Fruit fly (Drosophila melanogaster): ENCODE data around the gene Hsp60A.

Hsp60A gene

DNA sequence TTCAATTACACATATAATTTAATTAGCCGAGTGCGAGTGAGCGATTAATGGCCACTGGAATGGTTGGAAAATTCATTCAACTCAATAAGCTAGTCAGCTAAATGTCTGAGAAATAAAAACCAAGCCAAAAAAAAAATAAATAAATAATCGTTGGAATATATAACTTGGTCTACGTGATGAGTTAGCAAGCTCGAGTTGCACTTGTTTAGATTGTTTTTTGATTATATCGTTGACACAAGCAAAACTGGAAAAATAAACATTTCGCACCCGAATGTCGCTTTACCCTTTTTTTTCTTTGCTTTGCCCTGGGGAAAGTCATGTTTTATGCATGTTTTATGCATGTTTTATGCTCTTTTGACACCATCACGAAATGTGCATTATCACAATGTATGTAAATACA is 25.3 kb upstream of the Hsp60A start:
- TF ChIP-seq Bteb2 (GFP tag; optimal IDR thresholded peaks at IDR 0.05) (no peak), CG18599 (GFP tag; optimal IDR thresholded peaks at IDR 0.05) (no peak), emc (GFP tag; optimal IDR thresholded peaks at IDR 0.05) (no peak), CG12219 (GFP tag; optimal IDR thresholded peaks at IDR 0.05) (no peak), dati (GFP tag; IDR thresholded peaks at IDR 0.05) (no peak), stwl (tag; optimal IDR thresholded peaks at IDR 0.05) (no peak), Bgb (GFP tag; IDR thresholded peaks at IDR 0.05; ENCODE audit: partially characterized antibody) (no peak), CG17328 (GFP tag; IDR thresholded peaks at IDR 0.05) (no peak), CG43689 (GFP tag; IDR thresholded peaks at IDR 0.05) (no peak), CG8924 (tag; optimal IDR thresholded peaks at IDR 0.05) (no peak), Dbx (GFP tag; IDR thresholded peaks at IDR 0.05) (no peak), CG15269 (tag; optimal IDR thresholded peaks at IDR 0.05) (no peak), pho (GFP tag; optimal IDR thresholded peaks at IDR 0.05) (no peak), CG17568 (GFP tag; optimal IDR thresholded peaks at IDR 0.05) (no peak), CG15514 (GFP tag; optimal IDR thresholded peaks at IDR 0.05) (no peak), CG2889 (GFP tag; IDR thresholded peaks at IDR 0.05) (no peak), sisA (GFP tag; IDR thresholded peaks at IDR 0.05) (no peak)

DNA sequence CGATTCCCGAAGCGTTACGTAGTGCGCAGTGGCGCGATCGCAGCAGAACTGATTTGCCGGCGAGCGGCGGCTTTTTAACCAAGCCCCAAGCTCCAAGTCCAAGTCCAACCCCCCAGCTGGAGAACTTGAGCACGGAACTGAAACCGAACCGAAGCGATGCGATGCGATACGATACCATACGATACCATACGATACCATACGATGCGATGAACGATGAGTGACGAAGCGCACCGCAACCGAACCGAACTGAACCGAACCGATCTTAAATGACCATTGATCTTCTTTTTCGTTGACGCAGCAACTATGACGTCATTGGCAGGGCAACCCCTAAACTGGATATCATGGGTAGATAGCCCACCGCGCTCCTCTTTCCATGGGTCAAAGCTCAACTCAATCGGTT is 22.0 kb upstream of the Hsp60A start, which contains the start of gene sev:
Gene sev, minus strand, starts transcription at position 50 of the 400 bp plus-strand sequence.
- TF ChIP-seq z (GFP tag; IDR thresholded peaks at IDR 0.05), result no peak
- TF ChIP-seq CG9609 (GFP tag; optimal IDR thresholded peaks at IDR 0.05), result no peak
- no peak for TF ChIP-seq Oaz (GFP tag; IDR thresholded peaks at IDR 0.05)
- no peak for TF ChIP-seq CG11456 (GFP tag; IDR thresholded peaks at IDR 0.05)
- no peak for TF ChIP-seq B-H1 (GFP tag; IDR thresholded peaks at IDR 0.05)
- TF ChIP-seq vvl (GFP tag; IDR thresholded peaks at IDR 0.05), result no peak
- TF ChIP-seq CG43689 (GFP tag; IDR thresholded peaks at IDR 0.05), result no peak
- TF ChIP-seq Meics (GFP tag; optimal IDR thresholded peaks at IDR 0.05), result peak; percentile 75
- no peak for TF ChIP-seq Drgx (GFP tag; IDR thresholded peaks at IDR 0.05)
- no peak for TF ChIP-seq sob (GFP tag; IDR thresholded peaks at IDR 0.05)
- TF ChIP-seq ara (GFP tag; IDR thresholded peaks at IDR 0.05), result no peak
- no peak for TF ChIP-seq tap (tag; optimal IDR thresholded peaks at IDR 0.05)
- TF ChIP-seq Hand (GFP tag; optimal IDR thresholded peaks at IDR 0.05), result no peak
- TF ChIP-seq CG1647 (GFP tag; optimal IDR thresholded peaks at IDR 0.05), result no peak
- no peak for TF ChIP-seq vfl (GFP tag; optimal IDR thresholded peaks at IDR 0.05)
- no peak for TF ChIP-seq kay (GFP tag; optimal IDR thresholded peaks at IDR 0.05)
- no peak for TF ChIP-seq nmo (GFP tag; optimal IDR thresholded peaks at IDR 0.05)
- TF ChIP-seq CG15073 (GFP tag; optimal IDR thresholded peaks at IDR 0.05), result no peak
- TF ChIP-seq CG15514 (GFP tag; optimal IDR thresholded peaks at IDR 0.05), result peak; percentile 36
- peak; percentile 16 for TF ChIP-seq Med (GFP tag)
- TF ChIP-seq Doc2 (GFP tag; IDR thresholded peaks at IDR 0.05), result no peak
- TF ChIP-seq Deaf1 (tag; optimal IDR thresholded peaks at IDR 0.05), result peak; percentile 78
- no peak for TF ChIP-seq Chrac-16 (GFP tag; optimal IDR thresholded peaks at IDR 0.05)
- TF ChIP-seq BEAF-32 (GFP tag; optimal IDR thresholded peaks at IDR 0.05), result peak; percentile 23
- TF ChIP-seq bcd (GFP tag; optimal IDR thresholded peaks at IDR 0.05), result no peak
- TF ChIP-seq CG10274 (GFP tag; optimal IDR thresholded peaks at IDR 0.05), result no peak

DNA sequence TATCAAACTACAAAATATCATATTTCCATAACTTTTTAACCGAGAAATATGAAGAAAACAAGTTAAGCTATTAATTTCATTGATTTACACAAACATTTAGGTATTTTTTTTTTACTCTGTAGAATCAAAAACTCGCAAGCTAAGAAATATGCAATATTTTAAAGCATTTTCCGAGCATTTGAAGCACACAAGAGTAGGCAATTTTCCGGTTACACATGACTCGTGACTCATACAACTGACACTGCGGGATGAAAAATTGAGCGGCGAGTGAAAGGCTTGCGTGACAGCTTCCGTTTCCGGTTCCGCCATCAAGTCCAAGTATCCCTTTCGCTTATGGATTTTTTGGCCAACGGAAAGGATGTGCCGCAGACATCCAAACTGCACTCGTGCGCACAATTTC is 20.9 kb upstream of the Hsp60A start:
- TF ChIP-seq gem (tag; optimal IDR thresholded peaks at IDR 0.05), result peak; percentile 37
- TF ChIP-seq unpg (GFP tag; optimal IDR thresholded peaks at IDR 0.05), result peak; percentile 0
- peak; percentile 78 for TF ChIP-seq Ets97D (GFP tag; optimal IDR thresholded peaks at IDR 0.05)
- peak; percentile 74 for TF ChIP-seq Med (GFP tag)
- TF ChIP-seq lab (GFP tag; optimal IDR thresholded peaks at IDR 0.05), result peak; percentile 13
- TF ChIP-seq Xrp1 (GFP tag; IDR thresholded peaks at IDR 0.05), result no peak
- 0 out of 3 replicates have a peak, but pooled peaks have one; percentile 22 for TF ChIP-seq ken (GFP tag; IDR thresholded peaks at IDR 0.05)
- TF ChIP-seq Sox102F (GFP tag; optimal IDR thresholded peaks at IDR 0.05), result peak; percentile 29
- TF ChIP-seq sens (GFP tag), result peak; percentile 63
- no peak for TF ChIP-seq lmd (GFP tag; IDR thresholded peaks at IDR 0.05)
- TF ChIP-seq Adf1 (GFP tag; IDR thresholded peaks at IDR 0.05), result no peak
- TF ChIP-seq trh (GFP tag; optimal IDR thresholded peaks at IDR 0.05), result no peak
- no peak for TF ChIP-seq kni (GFP tag; optimal IDR thresholded peaks at IDR 0.05)
